Fruit fly (Drosophila melanogaster) whole organism, embryonic: ENCODE results near the gene Hand.

Source experiments
- Ada2b ChIP-seq: fragments of 200-800 bp; sonication (Bioruptor generic); IDR thresholded peaks from 2 replicates; pipeline ENCODE4 v1.3.6; 2022; ENCODE audit warnings: missing biosample characterization, missing genetic modification characterization
- BtbVII ChIP-seq: fragments of 200-800 bp; sonication (Bioruptor generic); optimal IDR thresholded peaks from 3 replicates; lab custom pipeline; 2017; ENCODE audit warnings: missing biosample characterization, mild to moderate bottlenecking, missing genetic modification characterization
- CG10274 ChIP-seq: fragments of 200-800 bp; sonication (Bioruptor generic); optimal IDR thresholded peaks from 3 replicates; lab custom pipeline; 2017; ENCODE audit warnings: missing biosample characterization, mild to moderate bottlenecking, missing genetic modification characterization
- CG17802 ChIP-seq: fragments of 200-800 bp; sonication (Bioruptor generic); optimal IDR thresholded peaks from 2 replicates; lab custom pipeline; 2018; ENCODE audit warnings: missing biosample characterization, mild to moderate bottlenecking, missing genetic modification characterization, moderate library complexity
- CG17829 ChIP-seq: fragments of 200-800 bp; optimal IDR thresholded peaks from 2 replicates; lab custom pipeline; 2019; ENCODE audit warnings: missing biosample characterization, mild to moderate bottlenecking, missing genetic modification characterization, moderate library complexity
- CG3847 ChIP-seq: fragments of 200-800 bp; sonication (Bioruptor generic); IDR thresholded peaks from 2 replicates; pipeline ENCODE4 v1.3.6; 2022; ENCODE audit warnings: missing biosample characterization, missing genetic modification characterization
- CG4854 ChIP-seq: fragments of 200-800 bp; sonication (Bioruptor generic); optimal IDR thresholded peaks from 2 replicates; lab custom pipeline; 2016; ENCODE audit warnings: missing biosample characterization, missing genetic modification characterization, inconsistent platforms
- CG8765 ChIP-seq: fragments of 200-800 bp; sonication (Bioruptor generic); IDR thresholded peaks from 2 replicates; pipeline ENCODE4 v1.3.6; 2022; ENCODE audit warnings: missing biosample characterization, missing genetic modification characterization
- CG9437 ChIP-seq: fragments of 200-800 bp; sonication (Bioruptor generic); optimal IDR thresholded peaks from 2 replicates; lab custom pipeline; 2018; ENCODE audit warnings: missing biosample characterization, mild to moderate bottlenecking, missing genetic modification characterization
- CoRest ChIP-seq: fragments of 200-800 bp; sonication (Bioruptor generic); optimal IDR thresholded peaks from 3 replicates; lab custom pipeline; 2018; ENCODE audit warnings: missing biosample characterization, mild to moderate bottlenecking, missing genetic modification characterization, moderate library complexity
- Doc3 ChIP-seq: fragments of 200-800 bp; sonication (Bioruptor generic); IDR thresholded peaks from 3 replicates; pipeline ENCODE4 v1.3.6; 2022; ENCODE audit warnings: missing biosample characterization, missing genetic modification characterization; ENCODE audit not compliant: partially characterized antibody
- Drgx ChIP-seq: fragments of 200-800 bp; sonication (Bioruptor generic); IDR thresholded peaks from 2 replicates; pipeline ENCODE4 v1.3.6; 2022; ENCODE audit warnings: missing biosample characterization, missing genetic modification characterization
- HmgD ChIP-seq: fragments of 200-800 bp; sonication (Bioruptor generic); optimal IDR thresholded peaks from 3 replicates; lab custom pipeline; 2016; ENCODE audit warnings: missing biosample characterization, missing genetic modification characterization
- Hr51 ChIP-seq, 2 experiments: fragments of 200-800 bp; sonication (Bioruptor generic); optimal IDR thresholded peaks; 2 replicates in 1 of 2; 3 replicates in 1 of 2; lab custom pipeline; 2016 to 2018; ENCODE audit warnings: missing biosample characterization in 2 of 2, missing genetic modification characterization in 2 of 2, mild to moderate bottlenecking in 1 of 2, moderate library complexity in 1 of 2
- NFAT ChIP-seq: fragments of 200-800 bp; sonication (Bioruptor generic); IDR thresholded peaks from 2 replicates; pipeline ENCODE4 v1.3.6; 2022; ENCODE audit warnings: missing biosample characterization, missing genetic modification characterization
- Optix ChIP-seq: fragments of 200-800 bp; sonication (Bioruptor generic); IDR thresholded peaks from 3 replicates; pipeline ENCODE4 v1.3.6; 2022; ENCODE audit warnings: missing biosample characterization, missing genetic modification characterization
- Sry-δ ChIP-seq: fragments of 200-800 bp; sonication (Bioruptor generic); optimal IDR thresholded peaks from 2 replicates; lab custom pipeline; 2016; ENCODE audit warnings: missing biosample characterization, missing genetic modification characterization
- Taf1 ChIP-seq: fragments of 200-800 bp; sonication (Bioruptor generic); IDR thresholded peaks from 2 replicates; pipeline ENCODE4 v1.3.6; 2022; ENCODE audit warnings: missing biosample characterization, missing genetic modification characterization
- aop ChIP-seq: fragments of 200-800 bp; sonication (Bioruptor generic); IDR thresholded peaks from 2 replicates; pipeline ENCODE4 v1.3.6; 2022; ENCODE audit warnings: missing biosample characterization, missing genetic modification characterization
- ara ChIP-seq: fragments of 200-800 bp; sonication (Bioruptor generic); IDR thresholded peaks from 2 replicates; pipeline ENCODE4 v1.3.6; 2022; ENCODE audit warnings: missing biosample characterization, missing genetic modification characterization
- bbx ChIP-seq: fragments of 200-800 bp; sonication (Bioruptor generic); IDR thresholded peaks from 2 replicates; pipeline ENCODE4 v1.3.6; 2022; ENCODE audit warnings: missing biosample characterization, missing genetic modification characterization; ENCODE audit not compliant: partially characterized antibody
- crol ChIP-seq: fragments of 200-800 bp; sonication (Bioruptor generic); IDR thresholded peaks from 2 replicates; pipeline ENCODE4 v1.3.6; 2022; ENCODE audit warnings: missing biosample characterization, missing genetic modification characterization
- danr ChIP-seq: fragments of 200-800 bp; sonication (Bioruptor generic); IDR thresholded peaks from 2 replicates; pipeline ENCODE4 v1.3.6; 2022; ENCODE audit warnings: missing biosample characterization, missing genetic modification characterization
- eyg ChIP-seq: fragments of 200-800 bp; sonication (Bioruptor generic); optimal IDR thresholded peaks from 3 replicates; lab custom pipeline; 2016; ENCODE audit warnings: missing biosample characterization, missing genetic modification characterization
- fd102C ChIP-seq: fragments of 200-800 bp; sonication (Bioruptor generic); optimal IDR thresholded peaks from 2 replicates; lab custom pipeline; 2018; ENCODE audit warnings: missing biosample characterization, mild to moderate bottlenecking, missing genetic modification characterization, moderate library complexity
- gro ChIP-seq: fragments of 200-800 bp; sonication (Bioruptor generic); optimal IDR thresholded peaks from 2 replicates; lab custom pipeline; 2016; ENCODE audit warnings: missing biosample characterization, missing genetic modification characterization
- gt ChIP-seq: fragments of 200-800 bp; sonication (Bioruptor generic); IDR thresholded peaks from 2 replicates; pipeline ENCODE4 v1.3.6; 2022; ENCODE audit warnings: missing biosample characterization, missing genetic modification characterization
- hbn ChIP-seq: fragments of 200-800 bp; sonication (Bioruptor generic); IDR thresholded peaks from 2 replicates; pipeline ENCODE4 v1.3.6; 2022; ENCODE audit warnings: missing biosample characterization, missing genetic modification characterization; ENCODE audit not compliant: partially characterized antibody
- her ChIP-seq: fragments of 200-800 bp; sonication (Bioruptor generic); optimal IDR thresholded peaks from 2 replicates; lab custom pipeline; 2016; ENCODE audit warnings: missing biosample characterization, missing genetic modification characterization
- oc ChIP-seq: fragments of 200-800 bp; sonication (Bioruptor generic); optimal IDR thresholded peaks from 2 replicates; lab custom pipeline; 2018; ENCODE audit warnings: missing biosample characterization, mild to moderate bottlenecking, missing genetic modification characterization, moderate library complexity
- odd ChIP-seq: fragments of 200-800 bp; sonication (Bioruptor generic); optimal IDR thresholded peaks from 2 replicates; lab custom pipeline; 2017; ENCODE audit warnings: missing biosample characterization, mild to moderate bottlenecking, missing genetic modification characterization
- pan ChIP-seq, 4 experiments: fragments of >200 bp in 3 of 4; fragments of 200-800 bp in 1 of 4; sonication (Bioruptor generic) in 1 of 4; optimal IDR thresholded peaks in 3 of 4; IDR thresholded peaks in 1 of 4; 2 replicates each; pipeline versions ENCODE4 v1.3.6 to Lab custom; 2017 to 2022; ENCODE audit warnings: missing biosample characterization in 2 of 4, missing genetic modification characterization in 2 of 4, mixed read lengths in 1 of 4
- phol ChIP-seq: fragments of 200-800 bp; sonication (Bioruptor generic); optimal IDR thresholded peaks from 3 replicates; lab custom pipeline; 2018; ENCODE audit warnings: missing biosample characterization, mild to moderate bottlenecking, missing genetic modification characterization, moderate library complexity
- pum ChIP-seq: fragments of 200-800 bp; sonication (Bioruptor generic); optimal IDR thresholded peaks from 2 replicates; lab custom pipeline; 2016; ENCODE audit warnings: missing biosample characterization, missing genetic modification characterization
- repo ChIP-seq: fragments of 200-800 bp; sonication (Bioruptor generic); optimal IDR thresholded peaks from 2 replicates; lab custom pipeline; 2016; ENCODE audit warnings: missing biosample characterization, missing genetic modification characterization
- ro ChIP-seq: fragments of 200-800 bp; sonication (Bioruptor generic); IDR thresholded peaks from 2 replicates; pipeline ENCODE4 v1.3.6; 2022; ENCODE audit warnings: missing biosample characterization, missing genetic modification characterization
- salm ChIP-seq: fragments of 200-800 bp; sonication (Bioruptor generic); optimal IDR thresholded peaks from 2 replicates; lab custom pipeline; 2018; ENCODE audit warnings: missing biosample characterization, mild to moderate bottlenecking, missing genetic modification characterization
- schlank ChIP-seq: fragments of 200-800 bp; sonication (Bioruptor generic); optimal IDR thresholded peaks from 2 replicates; lab custom pipeline; 2018; ENCODE audit warnings: missing biosample characterization, mild to moderate bottlenecking, missing genetic modification characterization
- shn ChIP-seq: fragments of 200-800 bp; sonication (Bioruptor generic); optimal IDR thresholded peaks from 3 replicates; lab custom pipeline; 2016; ENCODE audit warnings: missing biosample characterization, missing genetic modification characterization
- sna ChIP-seq: fragments of 200-800 bp; sonication (Bioruptor generic); IDR thresholded peaks from 2 replicates; pipeline ENCODE4 v1.3.6; 2022; ENCODE audit warnings: missing biosample characterization, missing genetic modification characterization; ENCODE audit not compliant: partially characterized antibody
- tll ChIP-seq, 2 experiments: fragments of 200-800 bp in 1 of 2; fragments of >200 bp in 1 of 2; sonication (Bioruptor generic) in 1 of 2; optimal IDR thresholded peaks; 2 replicates each; lab custom pipeline; 2017 to 2019; ENCODE audit warnings: missing biosample characterization in 2 of 2, missing genetic modification characterization in 2 of 2, mild to moderate bottlenecking in 1 of 2, moderate library complexity in 1 of 2
- trem ChIP-seq: fragments of 200-800 bp; optimal IDR thresholded peaks from 3 replicates; lab custom pipeline; 2019; ENCODE audit warnings: missing biosample characterization, mild to moderate bottlenecking, missing genetic modification characterization, moderate library complexity
- trh ChIP-seq: fragments of 200-800 bp; sonication (Bioruptor generic); optimal IDR thresholded peaks from 2 replicates; lab custom pipeline; 2016; ENCODE audit warnings: missing biosample characterization, missing genetic modification characterization
- unpg ChIP-seq: fragments of 200-800 bp; sonication (Bioruptor generic); optimal IDR thresholded peaks from 3 replicates; lab custom pipeline; 2018; ENCODE audit warnings: missing biosample characterization, mild to moderate bottlenecking, missing genetic modification characterization, moderate library complexity
- vnd ChIP-seq: fragments of 200-800 bp; sonication (Bioruptor generic); IDR thresholded peaks from 3 replicates; pipeline ENCODE4 v1.3.6; 2022; ENCODE audit warnings: missing biosample characterization, missing genetic modification characterization; ENCODE audit not compliant: partially characterized antibody
- vvl ChIP-seq: fragments of 200-800 bp; sonication (Bioruptor generic); IDR thresholded peaks from 2 replicates; pipeline ENCODE4 v1.3.6; 2022; ENCODE audit warnings: missing biosample characterization, missing genetic modification characterization
- wdn ChIP-seq: fragments of 200-800 bp; sonication (Bioruptor generic); IDR thresholded peaks from 2 replicates; pipeline ENCODE4 v1.3.6; 2022; ENCODE audit warnings: missing biosample characterization, missing genetic modification characterization
- wor ChIP-seq: fragments of 200-800 bp; sonication (Bioruptor generic); IDR thresholded peaks from 2 replicates; pipeline ENCODE4 v1.3.6; 2022; ENCODE audit warnings: missing biosample characterization, missing genetic modification characterization

Hand gene

dm6 chr2L:10260750-10261493 is 34.3 kb downstream of the Hand start, which contains the start of gene Pten (continued):
- TF ChIP-seq CG3847 (GFP tag; lab: Robert Waterston, UW) = no peak
- peak; percentile 79; the same call in 1 of the 2 replicates for TF ChIP-seq sna (GFP tag; lab: Robert Waterston, UW)
- peak; percentile 76 for TF ChIP-seq CoRest (tag; lab: Kevin White, UChicago)
- peak; percentile 48 for TF ChIP-seq CG4854 (GFP tag; lab: Kevin White, UChicago)
- no peak for TF ChIP-seq pan (optimal IDR thresholded peaks at IDR 0.05; lab: Kevin White, UChicago)
- TF ChIP-seq pan (GFP tag; optimal IDR thresholded peaks at IDR 0.05 in 1 of 2, IDR thresholded peaks at IDR 0.05 in 1 of 2) = peak in 1 of 2 experiments; percentile 79
- no peak for TF ChIP-seq HmgD (GFP tag; lab: Kevin White, UChicago)
- peak; percentile 44 for TF ChIP-seq fd102C (GFP tag; lab: Kevin White, UChicago)
- TF ChIP-seq wor (GFP tag; lab: Robert Waterston, UW) = no peak
- peak in 1 of 2 experiments; percentile 52 for TF ChIP-seq tll (GFP tag; optimal IDR thresholded peaks at IDR 0.05; lab: Kevin White, UChicago)
- peak; percentile 85 for TF ChIP-seq phol (tag; lab: Kevin White, UChicago)
- TF ChIP-seq CG9437 (GFP tag; lab: Kevin White, UChicago) = peak; percentile 25
- TF ChIP-seq eyg (GFP tag; lab: Kevin White, UChicago) = peak; percentile 43
- no peak for TF ChIP-seq NFAT (GFP tag; lab: Robert Waterston, UW)
- no peak for TF ChIP-seq ara (GFP tag; lab: Robert Waterston, UW)
- TF ChIP-seq danr (GFP tag; lab: Robert Waterston, UW) = no peak
- TF ChIP-seq trem (tag; lab: Kevin White, UChicago) = peak; percentile 61
- peak; percentile 62 for TF ChIP-seq hbn (GFP tag; lab: Robert Waterston, UW)
- TF ChIP-seq bbx (GFP tag; lab: Robert Waterston, UW) = peak; percentile 89
- peak; percentile 16 for TF ChIP-seq trh (GFP tag; lab: Kevin White, UChicago)
- 0 out of 2 replicates have a peak, but pooled peaks have one; percentile 18 for TF ChIP-seq Taf1 (GFP tag; lab: Robert Waterston, UW)
- TF ChIP-seq Optix (GFP tag; lab: Robert Waterston, UW) = no peak
- peak; percentile 28 for TF ChIP-seq CG10274
- TF ChIP-seq Ada2b (GFP tag; lab: Robert Waterston, UW) = peak; percentile 57
- TF ChIP-seq Drgx (GFP tag; lab: Robert Waterston, UW) = no peak
- TF ChIP-seq her = no peak
- peak; percentile 85 for TF ChIP-seq vnd
- peak; percentile 41 for TF ChIP-seq unpg (GFP tag; lab: Kevin White, UChicago)
- no peak for TF ChIP-seq crol (GFP tag; lab: Robert Waterston, UW)
- TF ChIP-seq vvl = peak; percentile 58; the same call in 1 of the 2 replicates
- peak; percentile 42 for TF ChIP-seq repo (GFP tag; lab: Kevin White, UChicago)
- TF ChIP-seq aop = no peak
- TF ChIP-seq shn (GFP tag; lab: Kevin White, UChicago) = peak; percentile 5
- no peak for TF ChIP-seq gt (GFP tag; lab: Robert Waterston, UW)
- peak in 1 of 2 experiments; percentile 46 for TF ChIP-seq Hr51 (GFP tag; optimal IDR thresholded peaks at IDR 0.05; lab: Kevin White, UChicago)
- peak; percentile 38 for TF ChIP-seq BtbVII (GFP tag; lab: Kevin White, UChicago)
- TF ChIP-seq oc (tag; lab: Kevin White, UChicago) = no peak
- peak; percentile 66; the same call in 2 of the 3 replicates for TF ChIP-seq Doc3 (GFP tag; lab: Robert Waterston, UW)
- no peak for TF ChIP-seq CG8765 (GFP tag; lab: Robert Waterston, UW)
- TF ChIP-seq odd (GFP tag; lab: Kevin White, UChicago) = no peak
- TF ChIP-seq gro = peak; percentile 59
- TF ChIP-seq pum (GFP tag; lab: Kevin White, UChicago) = peak; percentile 60
- 0 out of 2 replicates have a peak, but pooled peaks have one; percentile 21 for TF ChIP-seq wdn (GFP tag; lab: Robert Waterston, UW)
- TF ChIP-seq CG17829 (tag; lab: Kevin White, UChicago) = peak; percentile 82
- peak; percentile 79 for TF ChIP-seq Sry-δ (GFP tag; lab: Kevin White, UChicago)
- TF ChIP-seq ro (GFP tag; lab: Robert Waterston, UW) = no peak
- no peak for TF ChIP-seq salm (tag; lab: Kevin White, UChicago)
- peak; percentile 28 for TF ChIP-seq CG17802
- no peak for TF ChIP-seq schlank
